Fruit fly (Drosophila melanogaster): ENCODE measurements around the gene Eig71Ee.

Gene Eig71Ee

DNA sequence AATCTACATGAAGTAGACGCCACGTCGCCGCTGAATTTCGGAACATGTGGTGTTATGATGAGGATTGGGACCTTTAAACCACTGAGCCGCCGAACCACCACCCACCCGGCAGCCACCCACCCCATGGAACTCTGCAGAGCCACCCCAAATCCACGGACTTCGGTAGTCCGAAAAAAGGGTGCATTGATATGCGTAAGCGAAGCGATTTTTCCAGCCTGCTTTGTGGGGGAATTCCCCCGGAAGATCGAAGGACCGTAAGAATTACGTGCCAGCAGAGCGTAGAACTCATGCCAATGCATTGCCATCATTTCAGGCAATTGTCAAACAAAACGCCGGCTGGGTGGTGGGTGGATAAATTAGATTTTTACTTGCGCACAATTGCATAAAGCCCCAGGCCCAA is 22.5 kb upstream of the Eig71Ee start:
- TF ChIP-seq CG14655 (GFP tag; optimal IDR thresholded peaks at IDR 0.05): no peak
- no peak for TF ChIP-seq fd96Ca (GFP tag; IDR thresholded peaks at IDR 0.05)
- no peak for TF ChIP-seq EcR (GFP tag; optimal IDR thresholded peaks at IDR 0.05)
- TF ChIP-seq CG32121 (GFP tag; IDR thresholded peaks at IDR 0.05): no peak

dm6 chr3L:15677662-15678061 is 21.9 kb upstream of the Eig71Ee start:
- TF ChIP-seq CG14655 (GFP tag; optimal IDR thresholded peaks at IDR 0.05) (peak; percentile 1), CG8159 (tag; optimal IDR thresholded peaks at IDR 0.05) (peak; percentile 5), CG4496 (GFP tag; IDR thresholded peaks at IDR 0.05) (no peak), D1 (tag; optimal IDR thresholded peaks at IDR 0.05) (no peak), CG12605 (GFP tag; IDR thresholded peaks at IDR 0.05) (no peak), gl (tag; optimal IDR thresholded peaks at IDR 0.05) (no peak), Pif1B (GFP tag; optimal IDR thresholded peaks at IDR 0.05) (no peak), CG13204 (GFP tag; optimal IDR thresholded peaks at IDR 0.05) (no peak), CG9948 (tag; optimal IDR thresholded peaks at IDR 0.05) (peak; percentile 20), Ets98B (GFP tag; IDR thresholded peaks at IDR 0.05) (no peak), EcR (GFP tag; optimal IDR thresholded peaks at IDR 0.05) (no peak), CG15710 (tag; optimal IDR thresholded peaks at IDR 0.05) (no peak)

- TF ChIP-seq CG8301 (tag; optimal IDR thresholded peaks at IDR 0.05): peak; percentile 37
- TF ChIP-seq Pif1A (GFP tag; optimal IDR thresholded peaks at IDR 0.05): no peak
- TF ChIP-seq CG12605 (GFP tag; IDR thresholded peaks at IDR 0.05): no peak
- no peak for TF ChIP-seq CG32121 (GFP tag; IDR thresholded peaks at IDR 0.05)
- no peak for TF ChIP-seq CG17806 (tag; optimal IDR thresholded peaks at IDR 0.05)
- peak; percentile 65 for TF ChIP-seq CG14655 (GFP tag; optimal IDR thresholded peaks at IDR 0.05)
- TF ChIP-seq EcR (GFP tag; optimal IDR thresholded peaks at IDR 0.05): no peak
- TF ChIP-seq Ets98B (GFP tag; IDR thresholded peaks at IDR 0.05): 0 out of 2 replicates have a peak, but pooled peaks have one; percentile 14
- no peak for TF ChIP-seq rn (GFP tag; IDR thresholded peaks at IDR 0.05)
- peak; percentile 23 for TF ChIP-seq CG9948 (tag; optimal IDR thresholded peaks at IDR 0.05)
Observed at dm6 chr3L:15675111-15675510, 19.3 kb upstream of the Eig71Ee start.

DNA sequence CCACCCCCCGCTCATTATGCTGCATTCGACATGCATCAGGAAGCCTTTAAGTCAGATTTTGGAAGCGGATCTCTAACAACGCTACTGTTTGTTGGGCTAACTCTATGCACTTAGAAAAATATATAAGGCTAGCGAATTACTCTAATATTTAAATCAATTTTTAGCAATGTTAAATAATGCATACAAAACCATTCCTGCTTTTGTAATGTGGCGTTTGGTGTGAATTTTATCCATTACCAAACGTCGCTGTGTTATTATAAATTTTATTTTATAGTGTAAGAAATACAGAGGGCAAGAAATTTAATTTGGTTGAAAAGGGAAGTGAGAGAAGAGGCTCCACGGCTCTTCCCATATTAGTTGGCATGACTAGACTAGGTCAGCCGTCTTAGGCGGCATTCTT is 17.0 kb upstream of the Eig71Ee start:
- TF ChIP-seq CG4496 (GFP tag; IDR thresholded peaks at IDR 0.05) (no peak), CG8301 (tag; optimal IDR thresholded peaks at IDR 0.05) (no peak), CG13204 (GFP tag; optimal IDR thresholded peaks at IDR 0.05) (no peak), CG9948 (tag; optimal IDR thresholded peaks at IDR 0.05) (peak; percentile 3), CG8159 (tag; optimal IDR thresholded peaks at IDR 0.05) (no peak), EcR (GFP tag; optimal IDR thresholded peaks at IDR 0.05) (no peak), gl (tag; optimal IDR thresholded peaks at IDR 0.05) (no peak), CG14655 (GFP tag; optimal IDR thresholded peaks at IDR 0.05) (peak; percentile 14), fd96Ca (GFP tag; IDR thresholded peaks at IDR 0.05) (no peak)

DNA sequence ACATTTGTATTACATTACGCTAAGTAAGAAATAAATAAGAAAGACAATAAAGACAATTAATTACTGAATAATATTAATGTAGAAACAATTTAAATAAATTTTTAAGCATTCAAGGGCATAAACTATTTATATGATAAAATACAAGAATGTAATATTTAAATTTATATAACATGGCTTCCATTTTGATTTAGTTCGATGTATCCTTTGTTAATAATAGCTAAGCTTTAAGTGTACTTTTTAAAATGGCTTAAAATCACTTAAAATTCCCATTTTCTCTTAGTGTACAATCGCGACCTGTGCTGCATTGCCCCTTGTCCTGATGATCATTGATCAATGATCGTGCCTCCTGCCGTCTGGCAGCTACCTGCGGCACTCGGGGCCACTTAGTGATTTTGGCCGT is 14.6 kb upstream of the Eig71Ee start:
- TF ChIP-seq CG14655 (GFP tag; optimal IDR thresholded peaks at IDR 0.05) (no peak), CG8159 (tag; optimal IDR thresholded peaks at IDR 0.05) (peak; percentile 56), Snoo (tag; optimal IDR thresholded peaks at IDR 0.05) (peak; percentile 25), CG9948 (tag; optimal IDR thresholded peaks at IDR 0.05) (peak; percentile 7), CG15710 (tag; optimal IDR thresholded peaks at IDR 0.05) (peak; percentile 17), CG4496 (GFP tag; IDR thresholded peaks at IDR 0.05) (no peak)

- TF ChIP-seq CG17806 (tag; optimal IDR thresholded peaks at IDR 0.05) (no peak), Pif1A (GFP tag; optimal IDR thresholded peaks at IDR 0.05) (no peak), rn (GFP tag; IDR thresholded peaks at IDR 0.05) (no peak), CG15710 (tag; optimal IDR thresholded peaks at IDR 0.05) (no peak), CG14655 (GFP tag; optimal IDR thresholded peaks at IDR 0.05) (no peak), CG34367 (tag; optimal IDR thresholded peaks at IDR 0.05) (no peak), fd96Ca (GFP tag; IDR thresholded peaks at IDR 0.05) (no peak), CG9948 (tag; optimal IDR thresholded peaks at IDR 0.05) (no peak), CG8301 (tag; optimal IDR thresholded peaks at IDR 0.05) (no peak), Ets98B (GFP tag; IDR thresholded peaks at IDR 0.05) (no peak), D1 (tag; optimal IDR thresholded peaks at IDR 0.05) (no peak), EcR (GFP tag; optimal IDR thresholded peaks at IDR 0.05) (no peak), CG12605 (GFP tag; IDR thresholded peaks at IDR 0.05) (no peak)
Observed at dm6 chr3L:15669939-15670338, 14.1 kb upstream of the Eig71Ee start.

dm6 chr3L:15665741-15666140 is 9.9 kb upstream of the Eig71Ee start:
- TF ChIP-seq CG34367 (tag; optimal IDR thresholded peaks at IDR 0.05): no peak
- no peak for TF ChIP-seq CG10348 (GFP tag; IDR thresholded peaks at IDR 0.05)
- no peak for TF ChIP-seq rn (GFP tag; IDR thresholded peaks at IDR 0.05)
- TF ChIP-seq CG15710 (tag; optimal IDR thresholded peaks at IDR 0.05): no peak
- TF ChIP-seq Ets98B (GFP tag; IDR thresholded peaks at IDR 0.05): no peak
